Fruit fly (Drosophila melanogaster) whole organism, pupa: ENCODE results near the gene Taf4.

ENCODE experiments used
- CG10348 ChIP-seq: fragments of 200-800 bp; sonication (Bioruptor generic); IDR thresholded peaks from 2 replicates; pipeline ENCODE4 v1.3.6; 2022; ENCODE audit warnings: missing biosample characterization, missing genetic modification characterization
- CG12605 ChIP-seq: fragments of 200-800 bp; sonication (Bioruptor generic); IDR thresholded peaks from 2 replicates; pipeline ENCODE4 v1.3.6; 2022; ENCODE audit warnings: missing biosample characterization, missing genetic modification characterization
- CG13204 ChIP-seq: fragments of 200-800 bp; sonication (Bioruptor generic); optimal IDR thresholded peaks from 2 replicates; lab custom pipeline; 2018; ENCODE audit warnings: missing biosample characterization, mild to moderate bottlenecking, missing genetic modification characterization, moderate library complexity
- CG14655 ChIP-seq: fragments of 200-800 bp; sonication (Bioruptor generic); optimal IDR thresholded peaks from 3 replicates; lab custom pipeline; 2017; ENCODE audit warnings: mild to moderate bottlenecking, missing biosample characterization, missing genetic modification reagents, missing genetic modification characterization
- CG15710 ChIP-seq: fragments of 200-800 bp; sonication (Bioruptor generic); optimal IDR thresholded peaks from 2 replicates; lab custom pipeline; 2018; ENCODE audit warnings: missing biosample characterization, mild to moderate bottlenecking, missing genetic modification characterization, moderate library complexity
- CG17806 ChIP-seq: fragments of 200-800 bp; sonication (Bioruptor generic); optimal IDR thresholded peaks from 2 replicates; lab custom pipeline; 2018; ENCODE audit warnings: missing biosample characterization, mild to moderate bottlenecking, missing genetic modification characterization, moderate library complexity
- CG32121 ChIP-seq: fragments of 200-800 bp; sonication (Bioruptor generic); IDR thresholded peaks from 2 replicates; pipeline ENCODE4 v1.3.6; 2022; ENCODE audit warnings: missing biosample characterization, missing genetic modification characterization
- CG34367 ChIP-seq: fragments of 200-800 bp; sonication (Bioruptor generic); optimal IDR thresholded peaks from 2 replicates; lab custom pipeline; 2018; ENCODE audit warnings: missing biosample characterization, mild to moderate bottlenecking, missing genetic modification characterization
- CG4496 ChIP-seq: fragments of 200-800 bp; sonication (Bioruptor generic); IDR thresholded peaks from 3 replicates; pipeline ENCODE4 v1.3.6; 2022; ENCODE audit warnings: missing biosample characterization, missing genetic modification characterization
- CG8159 ChIP-seq: fragments of 200-800 bp; sonication (Bioruptor generic); optimal IDR thresholded peaks from 3 replicates; lab custom pipeline; 2018; ENCODE audit warnings: missing biosample characterization, mild to moderate bottlenecking, missing genetic modification characterization, moderate library complexity
- CG8301 ChIP-seq: fragments of 200-800 bp; sonication (Bioruptor generic); optimal IDR thresholded peaks from 2 replicates; lab custom pipeline; 2018; ENCODE audit warnings: missing biosample characterization, mild to moderate bottlenecking, missing genetic modification characterization
- CG9948 ChIP-seq: fragments of 200-800 bp; sonication (Bioruptor generic); optimal IDR thresholded peaks from 2 replicates; lab custom pipeline; 2018; ENCODE audit warnings: missing biosample characterization, mild to moderate bottlenecking, missing genetic modification characterization, moderate library complexity
- D1 ChIP-seq: fragments of 200-800 bp; sonication (Bioruptor generic); optimal IDR thresholded peaks from 2 replicates; lab custom pipeline; 2018; ENCODE audit warnings: missing biosample characterization, mild to moderate bottlenecking, missing genetic modification characterization, moderate library complexity
- EcR ChIP-seq: fragments of 200-800 bp; sonication (Bioruptor generic); optimal IDR thresholded peaks from 3 replicates; lab custom pipeline; 2019; ENCODE audit warnings: missing biosample characterization, missing genetic modification characterization, mild to moderate bottlenecking, moderate library complexity, missing genetic modification reagents
- Ets98B ChIP-seq: fragments of 200-800 bp; sonication (Bioruptor generic); IDR thresholded peaks from 2 replicates; pipeline ENCODE4 v1.3.6; 2022; ENCODE audit warnings: missing biosample characterization, missing genetic modification characterization
- Pif1A ChIP-seq: fragments of 200-800 bp; sonication (Bioruptor generic); optimal IDR thresholded peaks from 3 replicates; lab custom pipeline; 2016; ENCODE audit warnings: missing biosample characterization, missing genetic modification characterization
- Pif1B ChIP-seq: fragments of 200-800 bp; sonication (Bioruptor generic); optimal IDR thresholded peaks from 3 replicates; lab custom pipeline; 2016; ENCODE audit warnings: missing biosample characterization, missing genetic modification characterization
- Snoo ChIP-seq: fragments of 200-800 bp; sonication (Bioruptor generic); optimal IDR thresholded peaks from 3 replicates; lab custom pipeline; 2017; ENCODE audit warnings: missing biosample characterization, mild to moderate bottlenecking, missing genetic modification characterization, inconsistent platforms
- fd96Ca ChIP-seq: fragments of 200-800 bp; sonication (Bioruptor generic); IDR thresholded peaks from 3 replicates; pipeline ENCODE4 v1.3.6; 2022; ENCODE audit warnings: missing biosample characterization, missing genetic modification characterization
- gl ChIP-seq: fragments of 200-800 bp; sonication (Bioruptor generic); optimal IDR thresholded peaks from 2 replicates; lab custom pipeline; 2018; ENCODE audit warnings: missing biosample characterization, mild to moderate bottlenecking, missing genetic modification characterization
- rn ChIP-seq: fragments of 200-800 bp; sonication (Bioruptor generic); IDR thresholded peaks from 2 replicates; pipeline ENCODE4 v1.3.6; 2022; ENCODE audit warnings: missing biosample characterization, missing genetic modification characterization

The Taf4 gene

DNA sequence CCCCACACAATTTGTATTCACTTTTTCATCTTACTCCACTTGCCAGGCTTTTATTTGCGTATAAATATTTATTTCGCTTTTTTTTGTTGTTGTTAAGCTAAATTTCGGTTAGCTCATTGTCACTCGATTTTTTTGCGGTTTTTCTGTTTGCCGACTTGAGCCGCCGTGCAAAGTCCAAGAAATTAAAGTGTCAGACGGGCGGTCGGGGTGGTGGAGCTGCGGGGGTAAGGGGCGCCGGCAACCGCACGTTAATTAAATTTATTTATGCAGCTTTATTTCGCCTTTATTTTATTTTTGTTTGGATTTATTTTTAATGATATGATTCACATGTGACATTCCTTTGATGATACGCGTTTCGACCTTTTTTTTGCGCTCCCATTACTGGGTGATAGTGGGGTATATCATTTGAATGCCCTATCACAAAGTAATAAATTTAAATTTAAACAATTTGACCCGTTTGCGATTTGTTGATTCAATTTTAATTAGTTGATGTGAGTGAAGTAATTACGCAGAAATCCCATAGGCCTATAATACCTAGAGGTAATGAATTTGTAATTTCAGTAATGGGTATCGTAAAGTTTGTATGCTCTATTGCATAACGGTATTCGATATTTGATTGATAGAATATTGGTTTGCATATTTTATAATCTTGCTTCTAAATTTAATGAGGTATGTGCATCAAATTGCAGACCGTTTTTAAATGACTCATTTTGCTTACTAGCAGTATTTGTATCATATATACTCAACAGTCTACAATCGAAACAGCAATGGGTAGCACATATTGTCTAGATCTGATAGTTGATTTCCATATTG, 52.5 kb downstream of the Taf4 start:
- TF ChIP-seq Ets98B, result no peak
- TF ChIP-seq EcR (GFP tag; lab: Kevin White, UChicago), result no peak
- TF ChIP-seq CG32121 (GFP tag; lab: Robert Waterston, UW), result 0 out of 2 replicates have a peak, but pooled peaks have one; percentile 33
- peak; percentile 86 for TF ChIP-seq Snoo (tag; lab: Kevin White, UChicago)
- 0 out of 3 replicates have a peak, but pooled peaks have one; percentile 33 for TF ChIP-seq CG4496 (GFP tag; lab: Robert Waterston, UW)
- no peak for TF ChIP-seq CG34367 (tag; lab: Kevin White, UChicago)
- TF ChIP-seq CG8301 (tag; lab: Kevin White, UChicago), result no peak

DNA sequence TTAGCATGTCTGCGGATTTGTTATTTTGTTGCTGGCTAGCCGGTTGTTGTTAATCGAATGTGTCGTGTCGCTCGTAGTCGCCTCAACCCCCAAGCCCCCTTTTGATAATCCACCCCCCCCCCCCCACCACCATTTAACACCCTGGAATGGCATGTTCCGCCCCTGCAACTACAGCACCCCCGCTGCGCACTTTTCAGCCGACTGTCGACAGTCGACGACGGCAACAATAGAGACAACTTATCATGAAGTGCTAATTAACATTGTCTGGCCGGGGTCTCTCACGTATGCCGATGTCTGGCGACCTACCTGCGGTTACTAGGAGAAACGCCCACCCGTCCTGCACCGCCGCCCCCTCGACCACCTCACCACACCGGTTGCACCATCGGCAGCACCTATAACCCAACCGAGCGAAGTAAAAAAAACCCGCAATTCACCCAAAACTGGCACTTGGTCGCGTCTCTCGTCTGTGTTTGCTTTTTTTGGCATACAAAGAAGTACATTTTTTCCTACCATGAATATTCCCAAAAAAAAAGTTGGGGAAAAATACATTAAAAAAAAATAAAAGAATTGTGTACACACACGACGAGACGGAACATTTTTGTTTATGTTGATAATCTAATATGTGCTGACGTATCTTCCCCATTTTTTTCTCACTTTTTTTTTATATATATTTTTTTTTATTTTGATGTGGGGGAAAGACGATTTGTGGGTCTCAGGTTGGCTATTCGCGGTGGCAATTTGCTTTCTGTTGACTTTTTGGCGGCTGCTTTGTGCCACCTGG, 53.4 kb downstream of the Taf4 start:
- TF ChIP-seq CG12605 (GFP tag; lab: Robert Waterston, UW), result no peak
- TF ChIP-seq CG32121 (GFP tag; lab: Robert Waterston, UW), result 0 out of 2 replicates have a peak, but pooled peaks have one; percentile 16
- peak; percentile 14 for TF ChIP-seq CG13204 (GFP tag; lab: Kevin White, UChicago)

DNA sequence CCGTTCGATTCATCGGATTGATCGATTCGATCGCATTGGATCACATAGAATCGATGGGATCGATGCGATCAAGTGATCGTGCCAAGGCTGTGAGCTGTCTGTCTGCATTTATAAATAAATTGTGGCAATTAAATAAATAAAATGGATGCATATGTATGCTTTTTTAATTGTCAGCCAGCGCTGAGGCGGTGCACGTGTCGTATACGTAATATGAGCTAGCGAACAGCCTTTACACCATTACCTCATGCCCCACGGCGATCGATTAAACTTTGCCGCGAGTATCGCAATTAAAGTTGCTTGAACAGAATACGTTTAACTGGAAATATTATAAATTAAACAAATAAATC, 54.0 kb downstream of the Taf4 start:
- TF ChIP-seq CG17806 (tag; lab: Kevin White, UChicago) (no peak), CG8159 (tag; lab: Kevin White, UChicago) (no peak), Snoo (tag; lab: Kevin White, UChicago) (no peak)

DNA sequence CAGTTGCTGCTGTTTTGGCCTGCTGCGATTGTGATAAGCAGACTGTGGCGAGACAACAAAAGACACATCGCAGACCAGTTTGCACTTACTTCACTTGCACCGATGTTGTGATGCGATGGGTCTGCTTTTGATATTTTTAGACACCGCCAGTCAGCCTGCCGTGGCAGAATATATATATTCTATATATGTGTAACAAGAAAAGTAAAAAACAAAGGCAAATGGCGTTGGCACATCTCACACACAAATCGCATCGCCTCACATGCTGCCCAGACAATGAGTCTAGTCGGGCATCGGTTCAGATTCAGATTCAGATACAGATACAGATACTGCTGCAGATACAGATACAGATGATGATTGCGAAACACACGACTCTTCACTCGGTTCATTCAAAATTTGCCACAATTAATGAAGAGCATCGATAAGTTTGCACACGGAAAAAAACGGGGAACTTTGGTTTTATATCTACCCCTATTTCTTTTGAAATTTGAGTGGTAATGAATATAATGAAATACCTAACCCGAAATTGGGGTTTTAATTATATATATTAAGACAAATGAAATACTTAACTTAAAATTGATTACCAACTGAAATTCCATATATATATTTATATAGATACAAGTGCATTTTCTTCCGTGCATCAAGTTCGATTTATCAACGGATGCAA, 54.8 kb downstream of the Taf4 start:
- TF ChIP-seq D1 (tag; lab: Kevin White, UChicago) (no peak), Pif1A (GFP tag; lab: Kevin White, UChicago) (no peak), CG34367 (tag; lab: Kevin White, UChicago) (peak; percentile 10), CG14655 (GFP tag; lab: Kevin White, UChicago) (no peak), CG4496 (GFP tag; lab: Robert Waterston, UW) (no peak), Snoo (tag; lab: Kevin White, UChicago) (no peak), CG8301 (tag; lab: Kevin White, UChicago) (no peak), CG9948 (tag; lab: Kevin White, UChicago) (peak; percentile 41), CG8159 (tag; lab: Kevin White, UChicago) (peak; percentile 72), CG12605 (GFP tag; lab: Robert Waterston, UW) (no peak), gl (tag; lab: Kevin White, UChicago) (no peak), CG15710 (tag; lab: Kevin White, UChicago) (peak; percentile 41), CG17806 (tag; lab: Kevin White, UChicago) (peak; percentile 58), Pif1B (GFP tag; lab: Kevin White, UChicago) (no peak), Ets98B (no peak), CG32121 (GFP tag; lab: Robert Waterston, UW) (peak; percentile 62), EcR (GFP tag; lab: Kevin White, UChicago) (peak; percentile 50), CG13204 (GFP tag; lab: Kevin White, UChicago) (peak; percentile 18), CG10348 (GFP tag; lab: Robert Waterston, UW) (no peak)

DNA sequence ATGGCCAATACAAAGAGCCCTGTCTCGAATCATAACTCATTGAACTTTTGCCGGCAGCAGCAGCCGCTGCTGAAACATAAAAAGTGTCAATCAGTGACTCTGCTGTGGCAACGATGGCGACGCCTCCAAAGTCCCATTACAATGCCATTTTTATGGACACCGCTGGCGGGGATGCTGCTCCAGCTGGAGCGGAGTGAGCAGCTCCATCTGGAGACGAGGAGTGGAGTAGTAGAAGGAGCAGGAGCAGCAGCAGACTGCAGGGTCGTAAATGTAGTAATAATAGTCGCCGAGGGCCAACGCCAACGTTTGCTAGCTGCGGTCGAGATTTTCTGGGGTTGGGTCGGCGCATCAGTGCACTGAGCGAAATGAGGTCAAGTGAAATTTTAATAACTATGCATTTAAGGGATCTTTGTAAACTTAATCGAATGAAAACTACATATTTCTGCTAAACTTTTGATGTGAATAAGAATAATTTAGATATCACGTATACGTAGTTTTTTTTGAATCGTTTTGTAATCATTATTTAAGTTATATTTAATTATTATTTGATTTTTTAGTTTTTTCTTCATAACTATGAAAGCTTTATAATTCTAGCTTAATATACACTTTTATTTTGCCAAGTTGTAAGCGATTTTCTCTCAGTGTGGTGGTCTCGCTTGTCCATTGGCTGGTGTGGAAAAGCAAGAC, 55.6 kb downstream of the Taf4 start:
- TF ChIP-seq CG17806 (tag; lab: Kevin White, UChicago), result peak; percentile 45
- no peak for TF ChIP-seq CG12605 (GFP tag; lab: Robert Waterston, UW)
- TF ChIP-seq CG14655 (GFP tag; lab: Kevin White, UChicago), result peak; percentile 52
- peak; percentile 64 for TF ChIP-seq CG8159 (tag; lab: Kevin White, UChicago)
- TF ChIP-seq CG10348 (GFP tag; lab: Robert Waterston, UW), result no peak
- TF ChIP-seq D1 (tag; lab: Kevin White, UChicago), result peak; percentile 1
- no peak for TF ChIP-seq Pif1A (GFP tag; lab: Kevin White, UChicago)
- TF ChIP-seq CG4496 (GFP tag; lab: Robert Waterston, UW), result 0 out of 3 replicates have a peak, but pooled peaks have one; percentile 13
- no peak for TF ChIP-seq Ets98B
- TF ChIP-seq CG13204 (GFP tag; lab: Kevin White, UChicago), result peak; percentile 60
- TF ChIP-seq CG34367 (tag; lab: Kevin White, UChicago), result no peak
- TF ChIP-seq rn (GFP tag; lab: Robert Waterston, UW), result no peak
- TF ChIP-seq CG9948 (tag; lab: Kevin White, UChicago), result peak; percentile 57
- peak; percentile 21 for TF ChIP-seq EcR (GFP tag; lab: Kevin White, UChicago)
- no peak for TF ChIP-seq fd96Ca (GFP tag; lab: Robert Waterston, UW)
- peak; percentile 2 for TF ChIP-seq CG8301 (tag; lab: Kevin White, UChicago)
- no peak for TF ChIP-seq gl (tag; lab: Kevin White, UChicago)
- TF ChIP-seq CG32121 (GFP tag; lab: Robert Waterston, UW), result no peak
- TF ChIP-seq CG15710 (tag; lab: Kevin White, UChicago), result peak; percentile 38
- no peak for TF ChIP-seq Pif1B (GFP tag; lab: Kevin White, UChicago)
- no peak for TF ChIP-seq Snoo (tag; lab: Kevin White, UChicago)
- TF ChIP-seq, all 21 proteins: peak for 10
